Worm (Caenorhabditis elegans): Measurements from ENCODE around the gene msp-50.

msp-50 gene

DNA sequence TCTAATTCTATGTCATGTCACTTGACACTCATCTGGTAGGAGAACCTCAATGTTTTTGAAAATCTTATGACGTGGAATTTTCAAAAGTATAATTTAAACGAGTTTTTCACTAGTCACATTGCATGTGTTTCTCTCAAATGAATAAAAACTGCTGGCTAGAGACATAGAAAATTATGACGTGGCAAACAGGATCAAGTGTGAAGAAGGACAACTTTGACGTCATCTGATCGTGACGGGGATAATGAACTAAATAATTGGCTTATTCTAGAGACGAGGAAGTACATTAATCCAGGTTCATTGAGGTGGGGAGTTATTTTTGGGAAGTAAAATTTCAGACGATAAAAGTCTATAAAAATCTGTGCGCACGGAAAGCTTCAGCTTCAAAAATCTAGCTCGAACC is 16.4 kb upstream of the msp-50 start:
- TF ChIP-seq nhr-25 (tag; optimal IDR thresholded peaks at IDR 0.05) = peak; percentile 50
- TF ChIP-seq pha-4 (tag; optimal IDR thresholded peaks at IDR 0.05) = no peak
- TF ChIP-seq nhr-23 (tag; optimal IDR thresholded peaks at IDR 0.05) = peak; percentile 20

DNA sequence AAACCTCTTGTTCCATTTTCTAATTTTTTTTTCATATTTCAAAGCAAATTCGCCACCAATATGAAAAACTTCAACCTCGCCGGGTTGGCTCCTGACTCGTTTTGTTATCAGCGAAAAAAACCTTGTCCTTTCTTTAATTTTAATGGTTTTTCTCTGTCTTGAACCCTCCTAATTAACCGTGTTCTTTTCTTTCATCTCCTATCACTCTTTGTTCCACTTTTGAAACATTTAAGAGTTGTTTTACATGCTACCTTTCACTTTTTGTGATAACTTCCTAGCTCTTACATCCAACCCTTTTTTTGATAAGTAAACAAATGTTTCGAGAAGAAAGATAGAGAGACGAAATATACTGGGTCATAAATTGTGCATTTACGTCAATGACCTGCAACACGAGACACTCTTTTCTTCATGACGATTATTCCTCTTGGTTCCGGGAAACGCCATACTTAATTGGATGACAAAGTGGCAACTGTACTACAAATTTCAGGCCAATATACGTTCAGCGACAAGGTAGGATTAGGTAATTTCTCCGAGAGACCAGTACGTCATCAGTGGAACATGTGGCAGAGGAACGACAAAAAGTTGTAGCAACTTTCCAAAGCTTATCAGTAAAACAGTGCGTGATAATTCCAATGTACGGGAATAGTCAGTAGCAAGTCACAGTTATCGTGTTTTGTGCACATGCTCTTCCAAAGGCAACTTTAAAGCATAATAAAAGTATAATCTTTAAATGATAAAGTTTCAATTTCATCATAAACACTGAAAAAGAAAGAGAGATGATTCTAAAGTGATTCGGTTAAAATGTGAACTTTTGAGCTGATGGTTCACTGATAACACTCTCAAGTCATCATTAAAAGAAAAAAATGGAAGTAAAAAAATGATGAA is 14.7 kb upstream of the msp-50 start:
- TF ChIP-seq elt-2 (tag; optimal IDR thresholded peaks at IDR 0.05) (peak; percentile 99), fos-1 (tag; optimal IDR thresholded peaks at IDR 0.05) (peak; percentile 6), ztf-4 (tag; optimal IDR thresholded peaks at IDR 0.05) (no peak), pqm-1 (tag; optimal IDR thresholded peaks at IDR 0.05) (peak; percentile 87), pha-4 (tag; optimal IDR thresholded peaks at IDR 0.05) (peak; percentile 62), mdl-1 (tag; optimal IDR thresholded peaks at IDR 0.05) (no peak), eor-1 (tag; optimal IDR thresholded peaks at IDR 0.05) (no peak)

DNA sequence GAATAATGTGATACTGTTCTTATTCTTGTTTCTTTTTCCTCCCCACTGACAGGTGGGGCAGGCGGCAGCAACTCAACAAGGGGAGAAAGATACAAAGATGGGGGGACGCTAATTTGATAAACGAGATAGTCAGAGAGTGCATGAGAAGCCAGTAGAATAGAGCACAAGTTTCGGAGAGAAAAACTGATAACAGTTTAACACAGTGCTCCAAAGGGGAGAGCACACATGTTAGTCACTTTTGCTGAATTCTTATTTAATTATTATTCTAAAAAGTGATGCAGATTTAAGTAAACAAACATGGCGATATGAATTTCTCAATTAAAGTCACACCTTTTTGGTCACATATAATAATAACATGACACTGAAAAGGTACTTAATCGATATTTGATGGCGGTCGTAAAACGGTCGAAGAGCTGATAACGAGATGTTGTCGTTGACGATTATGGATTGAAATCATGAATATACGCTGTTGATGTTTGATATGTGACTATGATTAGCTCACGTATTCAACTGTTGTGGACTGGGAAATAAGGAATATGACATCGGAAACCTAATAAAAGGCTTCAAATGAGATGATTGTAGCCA is 13.6 kb upstream of the msp-50 start:
- TF ChIP-seq elt-2 (tag; optimal IDR thresholded peaks at IDR 0.05) (peak; percentile 99), jun-1 (tag; optimal IDR thresholded peaks at IDR 0.05) (peak; percentile 46), pqm-1 (tag; optimal IDR thresholded peaks at IDR 0.05) (peak; percentile 95), ceh-28 (tag; optimal IDR thresholded peaks at IDR 0.05) (peak; percentile 13), pha-4 (tag; optimal IDR thresholded peaks at IDR 0.05) (peak; percentile 43), nhr-67 (tag; optimal IDR thresholded peaks at IDR 0.05) (no peak)

DNA sequence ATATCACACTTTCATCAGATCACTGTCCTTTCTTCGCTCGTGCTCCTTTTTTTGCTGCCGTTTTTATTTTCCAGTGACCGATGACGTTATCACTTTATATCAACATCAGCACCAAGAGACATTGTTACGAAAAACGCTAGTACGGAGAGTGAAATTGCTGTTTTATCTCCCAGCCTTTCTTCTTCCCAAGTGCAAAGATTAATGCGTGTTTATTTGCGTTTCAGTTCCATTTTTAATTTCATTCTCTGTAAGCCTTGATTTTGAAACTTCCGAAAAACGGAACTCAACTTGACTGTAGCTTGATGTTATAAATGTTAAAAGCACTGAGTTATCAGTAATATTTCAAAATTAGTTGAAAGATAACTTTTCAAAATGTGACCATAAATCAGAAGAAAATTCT is 12.7 kb upstream of the msp-50 start:
- peak; percentile 94 for TF ChIP-seq elt-2 (tag; optimal IDR thresholded peaks at IDR 0.05)
- TF ChIP-seq pqm-1 (tag; optimal IDR thresholded peaks at IDR 0.05) = peak; percentile 30
- TF ChIP-seq eor-1 (tag; optimal IDR thresholded peaks at IDR 0.05) = no peak

DNA sequence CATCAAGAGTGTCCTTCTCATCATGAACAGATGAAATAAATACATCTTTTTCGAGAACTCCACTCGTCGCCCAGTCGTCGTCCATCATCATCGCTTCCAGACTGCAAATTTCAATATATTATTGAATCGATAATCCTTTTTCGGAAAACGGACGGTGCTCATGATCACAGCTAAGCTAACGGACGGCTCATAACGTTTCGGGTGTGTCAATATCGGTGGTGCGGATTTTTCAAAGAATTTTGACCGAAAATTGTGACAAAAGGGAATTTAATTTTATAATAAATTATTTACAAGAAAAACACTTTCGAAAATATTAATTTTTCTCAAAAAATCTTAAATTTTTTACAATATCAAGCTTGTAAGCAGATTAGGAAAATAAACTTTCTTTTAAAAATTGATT is 12.1 kb upstream of the msp-50 start, which contains the start of gene crh-2:
TSS of gene crh-2 (minus strand) at position 101 of the 400 bp plus-strand sequence.
- TF ChIP-seq mdl-1 (tag; optimal IDR thresholded peaks at IDR 0.05) (no peak), nhr-77 (tag; optimal IDR thresholded peaks at IDR 0.05) (no peak)

DNA sequence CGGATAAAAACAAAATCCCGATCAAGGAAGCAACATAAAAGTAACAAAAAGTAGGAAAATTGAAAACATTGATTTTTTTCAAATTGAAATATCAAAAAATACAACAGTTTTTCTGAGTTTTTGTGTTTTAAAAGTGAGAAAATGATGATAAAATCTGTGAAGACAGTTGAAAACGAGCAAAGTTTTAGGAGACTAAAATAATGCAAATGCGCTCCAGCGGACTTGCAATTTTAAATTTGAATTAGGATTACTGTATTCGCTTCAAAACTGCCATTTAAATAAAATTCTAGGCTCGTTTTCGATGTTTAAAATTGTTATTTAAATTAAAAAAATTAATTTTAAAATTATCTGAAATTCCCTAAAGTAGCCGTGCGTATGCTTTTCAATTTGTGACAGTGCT is 11.7 kb upstream of the msp-50 start:
- TF ChIP-seq ama-1 (optimal IDR thresholded peaks at IDR 0.05) = no peak
- no peak for TF ChIP-seq ztf-11 (tag; optimal IDR thresholded peaks at IDR 0.05)
- TF ChIP-seq egl-27 (tag; optimal IDR thresholded peaks at IDR 0.05) = no peak

DNA sequence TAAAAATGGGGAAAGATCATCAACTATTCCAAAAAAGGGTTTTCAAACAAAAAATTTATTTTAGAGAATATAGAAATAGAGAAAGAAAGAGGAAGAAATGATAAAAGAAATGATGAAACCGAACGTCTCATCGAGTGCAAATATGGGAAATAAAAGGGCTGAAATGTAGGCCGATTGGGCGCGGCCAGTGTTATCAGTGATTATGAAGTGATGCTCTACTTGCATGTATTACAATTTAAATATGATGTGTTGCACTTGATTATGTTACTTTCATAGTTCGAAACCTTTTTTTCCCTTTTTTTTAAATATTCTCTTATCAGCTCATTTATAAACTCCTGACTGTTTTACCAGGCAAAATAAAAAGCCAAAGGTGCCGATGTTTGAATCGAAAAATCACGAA is 7.8 kb upstream of the msp-50 start:
- TF ChIP-seq pqm-1 (tag; optimal IDR thresholded peaks at IDR 0.05) (peak; percentile 92), unc-62 (GFP tag; optimal IDR thresholded peaks at IDR 0.05) (no peak), ztf-4 (tag; optimal IDR thresholded peaks at IDR 0.05) (no peak), eor-1 (tag; optimal IDR thresholded peaks at IDR 0.05) (no peak), elt-2 (tag; optimal IDR thresholded peaks at IDR 0.05) (peak; percentile 99), jun-1 (tag; optimal IDR thresholded peaks at IDR 0.05) (peak; percentile 45), pha-4 (tag; optimal IDR thresholded peaks at IDR 0.05) (peak; percentile 10), nhr-23 (tag; optimal IDR thresholded peaks at IDR 0.05) (no peak)

DNA sequence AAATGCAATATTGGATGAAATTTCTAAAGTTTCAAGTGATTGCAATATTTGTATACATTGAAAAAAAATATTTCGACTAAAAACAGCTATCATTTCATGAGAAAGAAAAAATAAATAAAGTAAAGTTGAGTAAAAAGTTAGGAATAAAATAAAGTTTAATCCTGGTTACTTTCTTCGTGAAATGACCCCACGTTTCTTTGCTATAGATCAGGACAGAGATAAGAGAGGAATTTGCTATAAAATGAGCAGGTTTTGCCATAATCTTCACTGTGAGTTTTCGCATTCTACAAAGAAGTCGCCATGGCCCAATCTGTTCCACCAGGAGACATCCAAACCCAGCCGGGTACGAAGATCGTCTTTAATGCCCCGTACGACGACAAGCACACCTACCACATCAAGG is 5.5 kb upstream of the msp-50 start, which contains the start of gene msp-49:
TSS of gene msp-49 (plus strand) at position 301 of the 400 bp plus-strand sequence.
- TF ChIP-seq pha-4 (tag; optimal IDR thresholded peaks at IDR 0.05) = no peak
- TF ChIP-seq daf-12 (tag; optimal IDR thresholded peaks at IDR 0.05) = no peak
- TF ChIP-seq jun-1 (tag; optimal IDR thresholded peaks at IDR 0.05) = no peak
- no peak for TF ChIP-seq zag-1 (tag; optimal IDR thresholded peaks at IDR 0.05)
- no peak for TF ChIP-seq tbx-2 (tag; optimal IDR thresholded peaks at IDR 0.05)
- TF ChIP-seq lin-39 (tag; optimal IDR thresholded peaks at IDR 0.05) = no peak
- no peak for TF ChIP-seq ceh-9 (tag; optimal IDR thresholded peaks at IDR 0.05)
- no peak for TF ChIP-seq nhr-237 (tag; optimal IDR thresholded peaks at IDR 0.05)
- no peak for TF ChIP-seq nhr-12 (tag; optimal IDR thresholded peaks at IDR 0.05)
- TF ChIP-seq mdl-1 (tag; optimal IDR thresholded peaks at IDR 0.05) = no peak
- no peak for TF ChIP-seq ceh-16 (tag; optimal IDR thresholded peaks at IDR 0.05)
- no peak for TF ChIP-seq ZK546.5 (tag; optimal IDR thresholded peaks at IDR 0.05)
- TF ChIP-seq nhr-77 (tag; optimal IDR thresholded peaks at IDR 0.05) = no peak
- TF ChIP-seq egl-27 (tag; optimal IDR thresholded peaks at IDR 0.05) = no peak
- TF ChIP-seq ama-1 (optimal IDR thresholded peaks at IDR 0.05) = no peak
- TF ChIP-seq mml-1 (tag; optimal IDR thresholded peaks at IDR 0.05) = no peak
- no peak for TF ChIP-seq egl-5 (tag; optimal IDR thresholded peaks at IDR 0.05)
- TF ChIP-seq ceh-28 (tag; optimal IDR thresholded peaks at IDR 0.05) = no peak
- no peak for TF ChIP-seq nhr-23 (tag; optimal IDR thresholded peaks at IDR 0.05)

All from whole organism, L3 larva.